Fruit fly (Drosophila melanogaster) whole organism, embryonic: ENCODE measurements around the gene CG16812.

Experiments
- Awh ChIP-seq: fragments of 200-800 bp; sonication (Bioruptor generic); IDR thresholded peaks from 2 replicates; pipeline ENCODE4, ENCODE4 v1.3.6; 2022; ENCODE audit warnings: missing biosample characterization, missing genetic modification characterization
- CG10209 ChIP-seq: fragments of 200-800 bp; sonication (Bioruptor generic); optimal IDR thresholded peaks from 3 replicates; lab custom pipeline; 2017; ENCODE audit warnings: missing biosample characterization, mild to moderate bottlenecking, missing genetic modification characterization, missing genetic modification reagents
- CG10959 ChIP-seq: fragments of 200-800 bp; sonication (Bioruptor generic); IDR thresholded peaks from 2 replicates; pipeline ENCODE4 v1.3.6; 2022; ENCODE audit warnings: missing biosample characterization, missing genetic modification characterization
- CG10979 ChIP-seq: fragments of 200-800 bp; sonication (Bioruptor generic); optimal IDR thresholded peaks from 2 replicates; lab custom pipeline; 2018; ENCODE audit warnings: missing biosample characterization, mild to moderate bottlenecking, missing genetic modification characterization, moderate library complexity
- CG11456 ChIP-seq: fragments of 200-800 bp; sonication (Bioruptor generic); IDR thresholded peaks from 3 replicates; pipeline ENCODE4 v1.3.6; 2022; ENCODE audit warnings: missing biosample characterization, missing genetic modification characterization
- CG11695 ChIP-seq: fragments of 200-800 bp; sonication (Bioruptor generic); IDR thresholded peaks from 3 replicates; pipeline ENCODE4 v1.3.6; 2022; ENCODE audit warnings: missing biosample characterization, missing genetic modification characterization
- CG14014 ChIP-seq: fragments of 200-800 bp; sonication (Bioruptor generic); IDR thresholded peaks from 2 replicates; pipeline ENCODE4 v1.3.6; 2022; ENCODE audit warnings: missing biosample characterization, missing genetic modification characterization
- CG1603 ChIP-seq: fragments of 200-800 bp; sonication (Bioruptor generic); optimal IDR thresholded peaks from 2 replicates; lab custom pipeline; 2019; ENCODE audit warnings: missing biosample characterization, mild to moderate bottlenecking, missing genetic modification characterization, moderate library complexity
- CG17361 ChIP-seq: fragments of 200-800 bp; sonication (Bioruptor generic); IDR thresholded peaks from 3 replicates; pipeline ENCODE4 v1.3.6; 2022; ENCODE audit warnings: missing biosample characterization, missing genetic modification characterization
- CG2199 ChIP-seq: fragments of 200-800 bp; sonication (Bioruptor generic); IDR thresholded peaks from 3 replicates; pipeline ENCODE4 v1.3.6; 2022; ENCODE audit warnings: missing biosample characterization, missing genetic modification characterization
- CG33557 ChIP-seq: fragments of 200-800 bp; sonication (Bioruptor generic); optimal IDR thresholded peaks from 2 replicates; lab custom pipeline; 2019; ENCODE audit warnings: missing biosample characterization, mild to moderate bottlenecking, missing genetic modification characterization, moderate library complexity
- CG34224 ChIP-seq: fragments of 200-800 bp; sonication (Bioruptor generic); IDR thresholded peaks from 3 replicates; pipeline ENCODE4 v1.3.6; 2022; ENCODE audit warnings: missing biosample characterization, missing genetic modification characterization; ENCODE audit not compliant: partially characterized antibody
- CG3838 ChIP-seq: fragments of 200-800 bp; sonication (Bioruptor generic); optimal IDR thresholded peaks from 3 replicates; lab custom pipeline; 2016; ENCODE audit warnings: missing biosample characterization, missing genetic modification characterization
- CG6272 ChIP-seq: fragments of 200-800 bp; sonication (Bioruptor generic); IDR thresholded peaks from 2 replicates; pipeline ENCODE4 v1.3.6; 2022; ENCODE audit warnings: missing biosample characterization, missing genetic modification characterization
- CG7987 ChIP-seq: fragments of 200-800 bp; sonication (Bioruptor generic); optimal IDR thresholded peaks from 2 replicates; lab custom pipeline; 2018; ENCODE audit warnings: missing biosample characterization, mild to moderate bottlenecking, missing genetic modification characterization, moderate library complexity
- CG8089 ChIP-seq: fragments of 200-800 bp; sonication (Bioruptor generic); optimal IDR thresholded peaks from 3 replicates; lab custom pipeline; 2016; ENCODE audit warnings: missing biosample characterization, missing genetic modification characterization
- CG8944 ChIP-seq: fragments of 200-800 bp; sonication (Bioruptor generic); optimal IDR thresholded peaks from 3 replicates; lab custom pipeline; 2016; ENCODE audit warnings: missing biosample characterization, missing genetic modification characterization
- CG9817 ChIP-seq: fragments of 200-800 bp; sonication (Bioruptor generic); optimal IDR thresholded peaks from 2 replicates; lab custom pipeline; 2018; ENCODE audit warnings: missing biosample characterization, mild to moderate bottlenecking, missing genetic modification characterization, moderate library complexity
- D19A ChIP-seq: fragments of 200-800 bp; optimal IDR thresholded peaks from 3 replicates; lab custom pipeline; 2019; ENCODE audit warnings: missing biosample characterization, mild to moderate bottlenecking, missing genetic modification characterization, moderate library complexity
- E2f1 ChIP-seq: fragments of 200-800 bp; sonication (Bioruptor generic); IDR thresholded peaks from 2 replicates; pipeline ENCODE4 v1.3.6; 2022; ENCODE audit warnings: missing biosample characterization, missing genetic modification characterization
- ERR ChIP-seq: fragments of 200-800 bp; sonication (Bioruptor generic); optimal IDR thresholded peaks from 2 replicates; lab custom pipeline; 2016; ENCODE audit warnings: missing biosample characterization, missing genetic modification characterization
- H15 ChIP-seq: fragments of 200-800 bp; sonication (Bioruptor generic); IDR thresholded peaks from 3 replicates; pipeline ENCODE4 v1.3.6; 2022; ENCODE audit warnings: missing biosample characterization, missing genetic modification characterization
- HLH3B ChIP-seq: fragments of 200-800 bp; sonication (Bioruptor generic); IDR thresholded peaks from 2 replicates; pipeline ENCODE4 v1.3.6; 2022; ENCODE audit warnings: missing biosample characterization, missing genetic modification characterization
- HmgZ ChIP-seq: fragments of 200-800 bp; sonication (Bioruptor generic); optimal IDR thresholded peaks from 2 replicates; lab custom pipeline; 2018; ENCODE audit warnings: missing biosample characterization, mild to moderate bottlenecking, missing genetic modification characterization
- Med ChIP-seq: fragments of 200-800 bp; sonication (Bioruptor generic); peaks from one replicate; lab custom pipeline; 2016; ENCODE audit warnings: missing biosample characterization, missing genetic modification characterization, mild to moderate bottlenecking, inconsistent platforms, moderate library complexity
- Mrtf ChIP-seq: fragments of 200-800 bp; sonication (Bioruptor generic); IDR thresholded peaks from 3 replicates; pipeline ENCODE4 v1.3.6; 2022; ENCODE audit warnings: missing biosample characterization, missing genetic modification characterization
- NC2α ChIP-seq: fragments of 200-800 bp; sonication (Bioruptor generic); optimal IDR thresholded peaks from 2 replicates; lab custom pipeline; 2016; ENCODE audit warnings: missing biosample characterization, missing genetic modification characterization
- NFAT ChIP-seq: fragments of 200-800 bp; sonication (Bioruptor generic); IDR thresholded peaks from 2 replicates; pipeline ENCODE4 v1.3.6; 2022; ENCODE audit warnings: missing biosample characterization, missing genetic modification characterization
- Nf-YC ChIP-seq: fragments of 200-800 bp; optimal IDR thresholded peaks from 3 replicates; lab custom pipeline; 2019; ENCODE audit warnings: missing biosample characterization, mild to moderate bottlenecking, missing genetic modification characterization, moderate library complexity
- Rx ChIP-seq: fragments of 200-800 bp; sonication (Bioruptor generic); IDR thresholded peaks from 2 replicates; pipeline ENCODE4 v1.3.6; 2022; ENCODE audit warnings: missing biosample characterization, missing genetic modification characterization
- Stat92E ChIP-seq, 3 experiments: fragments of >200 bp in 2 of 3; fragments of 200-800 bp in 1 of 3; sonication (Bioruptor generic) in 1 of 3; optimal IDR thresholded peaks; 2 replicates each; lab custom pipeline; 2017 to 2019; ENCODE audit warnings: missing biosample characterization in 3 of 3, missing genetic modification characterization in 3 of 3, mild to moderate bottlenecking in 1 of 3, moderate library complexity in 1 of 3
- amos ChIP-seq: fragments of 200-800 bp; sonication (Bioruptor generic); IDR thresholded peaks from 2 replicates; pipeline ENCODE4 v1.3.6; 2022; ENCODE audit warnings: missing biosample characterization, missing genetic modification characterization; ENCODE audit not compliant: partially characterized antibody
- ase ChIP-seq: fragments of 200-800 bp; sonication (Bioruptor generic); IDR thresholded peaks from 3 replicates; pipeline ENCODE4 v1.3.6; 2022; ENCODE audit warnings: missing biosample characterization, missing genetic modification characterization
- btn ChIP-seq: fragments of 200-800 bp; sonication (Bioruptor generic); optimal IDR thresholded peaks from 2 replicates; lab custom pipeline; 2016; ENCODE audit warnings: missing biosample characterization, missing genetic modification characterization
- cas ChIP-seq: fragments of 200-800 bp; sonication (Bioruptor generic); IDR thresholded peaks from 2 replicates; pipeline ENCODE4 v1.3.6; 2022; ENCODE audit warnings: missing biosample characterization, missing genetic modification characterization
- chinmo ChIP-seq: fragments of 200-800 bp; sonication (Bioruptor generic); IDR thresholded peaks from 4 replicates; pipeline ENCODE4 v1.3.6; 2022; ENCODE audit warnings: missing biosample characterization, missing genetic modification characterization; ENCODE audit not compliant: partially characterized antibody
- chm ChIP-seq: fragments of 200-800 bp; sonication (Bioruptor generic); IDR thresholded peaks from 2 replicates; pipeline ENCODE4 v1.3.6; 2022; ENCODE audit warnings: missing biosample characterization, missing genetic modification characterization
- chn ChIP-seq: fragments of 200-800 bp; sonication (Bioruptor generic); optimal IDR thresholded peaks from 2 replicates; lab custom pipeline; 2016; ENCODE audit warnings: missing biosample characterization, missing genetic modification characterization
- cwo ChIP-seq: fragments of 200-800 bp; sonication (Bioruptor generic); optimal IDR thresholded peaks from 3 replicates; lab custom pipeline; 2017; ENCODE audit warnings: missing biosample characterization, missing genetic modification characterization, mild to moderate bottlenecking, moderate library complexity, missing genetic modification reagents
- dpn ChIP-seq, 2 experiments: fragments of 200-800 bp; sonication (Bioruptor generic); optimal IDR thresholded peaks; 3 replicates each; lab custom pipeline; 2016; ENCODE audit warnings: missing biosample characterization in 2 of 2, missing genetic modification characterization in 2 of 2
- fd64A ChIP-seq: fragments of 200-800 bp; sonication (Bioruptor generic); optimal IDR thresholded peaks from 3 replicates; lab custom pipeline; 2018; ENCODE audit warnings: missing biosample characterization, mild to moderate bottlenecking, missing genetic modification characterization
- gro ChIP-seq: fragments of 200-800 bp; sonication (Bioruptor generic); optimal IDR thresholded peaks from 2 replicates; lab custom pipeline; 2016; ENCODE audit warnings: missing biosample characterization, missing genetic modification characterization
- jigr1 ChIP-seq: fragments of 200-800 bp; sonication (Bioruptor generic); IDR thresholded peaks from 3 replicates; pipeline ENCODE4 v1.3.6; 2022; ENCODE audit warnings: missing biosample characterization, missing genetic modification characterization
- kay ChIP-seq: fragments of 200-800 bp; sonication (Bioruptor generic); optimal IDR thresholded peaks from 2 replicates; lab custom pipeline; 2016; ENCODE audit warnings: missing biosample characterization, missing genetic modification characterization
- mld ChIP-seq: fragments of 200-800 bp; sonication (Bioruptor generic); IDR thresholded peaks from 3 replicates; pipeline ENCODE4 v1.3.6; 2022; ENCODE audit warnings: missing biosample characterization, missing genetic modification characterization; ENCODE audit not compliant: partially characterized antibody
- nerfin-1 ChIP-seq: fragments of 200-800 bp; sonication (Bioruptor generic); optimal IDR thresholded peaks from 3 replicates; lab custom pipeline; 2019; ENCODE audit warnings: missing biosample characterization, mild to moderate bottlenecking, missing genetic modification characterization, moderate library complexity
- onecut ChIP-seq: fragments of 200-800 bp; sonication (Bioruptor generic); IDR thresholded peaks from 2 replicates; pipeline ENCODE4 v1.3.6; 2022; ENCODE audit warnings: missing biosample characterization, missing genetic modification characterization
- peb ChIP-seq: fragments of 200-800 bp; sonication (Bioruptor generic); IDR thresholded peaks from 2 replicates; pipeline ENCODE4 v1.3.6; 2022; ENCODE audit warnings: missing biosample characterization, missing genetic modification characterization
- slbo ChIP-seq: fragments of 200-800 bp; sonication (Bioruptor generic); IDR thresholded peaks from 2 replicates; pipeline ENCODE4 v1.3.6; 2022; ENCODE audit warnings: missing biosample characterization, missing genetic modification characterization

The CG16812 gene

dm6 chr2L:13215640-13216129 lies 6.7 kb upstream of the CG16812 start (continued):
- TF ChIP-seq HLH3B (GFP tag; lab: Robert Waterston, UW) (peak; percentile 66; the same call in 1 of the 2 replicates), CG10959 (GFP tag; lab: Robert Waterston, UW) (peak; percentile 75), peb (GFP tag; lab: Robert Waterston, UW) (peak; percentile 58; the same call in 1 of the 2 replicates), CG8944 (peak; percentile 41), kay (GFP tag; lab: Kevin White, UChicago) (peak; percentile 88), Nf-YC (peak; percentile 37), CG1603 (tag; lab: Kevin White, UChicago) (peak; percentile 46), mld (GFP tag; lab: Robert Waterston, UW) (peak; percentile 69; the same call in 2 of the 3 replicates), CG6272 (GFP tag; lab: Robert Waterston, UW) (peak; percentile 28; the same call in 1 of the 2 replicates), CG9817 (tag; lab: Kevin White, UChicago) (peak; percentile 26), CG7987 (GFP tag; lab: Kevin White, UChicago) (peak; percentile 59), CG2199 (GFP tag; lab: Robert Waterston, UW) (peak; percentile 86), ERR (GFP tag; lab: Kevin White, UChicago) (peak; percentile 76), dpn (GFP tag; optimal IDR thresholded peaks at IDR 0.05; lab: Kevin White, UChicago) (peak; percentile 40 to 74), CG34224 (peak; percentile 35; the same call in 1 of the 3 replicates), nerfin-1 (tag; lab: Kevin White, UChicago) (peak; percentile 28), gro (peak; percentile 84), slbo (GFP tag; lab: Robert Waterston, UW) (peak; percentile 80), CG11695 (GFP tag; lab: Robert Waterston, UW) (peak; percentile 42; the same call in 1 of the 3 replicates), D19A (peak; percentile 21), CG14014 (GFP tag; lab: Robert Waterston, UW) (peak; percentile 41; the same call in 1 of the 2 replicates), Awh (GFP tag; lab: Robert Waterston, UW) (peak; percentile 62; the same call in 1 of the 2 replicates), CG8089 (GFP tag; lab: Kevin White, UChicago) (peak; percentile 8), CG17361 (GFP tag; lab: Robert Waterston, UW) (peak; percentile 52; the same call in 1 of the 3 replicates), chm (GFP tag; lab: Robert Waterston, UW) (peak; percentile 72; the same call in 1 of the 2 replicates), chn (GFP tag; lab: Kevin White, UChicago) (peak; percentile 27), CG3838 (GFP tag; lab: Kevin White, UChicago) (peak; percentile 27), cwo (peak; percentile 52), cas (GFP tag; lab: Robert Waterston, UW) (peak; percentile 68), HmgZ (tag; lab: Kevin White, UChicago) (peak; percentile 25), Mrtf (0 out of 3 replicates have a peak, but pooled peaks have one; percentile 15), chinmo (0 out of 4 replicates have a peak, but pooled peaks have one; percentile 51), E2f1 (GFP tag; lab: Robert Waterston, UW) (peak; percentile 49; the same call in 1 of the 2 replicates), jigr1 (GFP tag; lab: Robert Waterston, UW) (0 out of 3 replicates have a peak, but pooled peaks have one; percentile 14), amos (peak; percentile 51; the same call in 1 of the 2 replicates), CG11456 (GFP tag; lab: Robert Waterston, UW) (peak; percentile 69; the same call in 1 of the 3 replicates), onecut (peak; percentile 50; the same call in 1 of the 2 replicates), Stat92E (GFP tag; optimal IDR thresholded peaks at IDR 0.05; lab: Kevin White, UChicago) (peak in 1 of 3 experiments; percentile 87), Med (peak; percentile 97), CG33557 (GFP tag; lab: Kevin White, UChicago) (peak; percentile 16), NC2α (GFP tag; lab: Kevin White, UChicago) (peak; percentile 53), CG10209 (GFP tag; lab: Kevin White, UChicago) (peak; percentile 59), ase (GFP tag; lab: Robert Waterston, UW) (0 out of 3 replicates have a peak, but pooled peaks have one; percentile 43), btn (GFP tag; lab: Kevin White, UChicago) (peak; percentile 52), H15 (GFP tag; lab: Robert Waterston, UW) (peak; percentile 55; the same call in 1 of the 3 replicates), NFAT (GFP tag; lab: Robert Waterston, UW) (peak; percentile 55; the same call in 1 of the 2 replicates), CG10979 (peak; percentile 42), fd64A (GFP tag; lab: Kevin White, UChicago) (peak; percentile 35), Rx (GFP tag; lab: Robert Waterston, UW) (0 out of 2 replicates have a peak, but pooled peaks have one; percentile 14)
